Fruit fly (Drosophila melanogaster) Kc167 (cell line): ENCODE results near the gene CG11158.

Source experiments
- Myc ChIP-seq: fragments of >200 bp; optimal IDR thresholded peaks from 2 replicates; lab custom pipeline; 2017; ENCODE audit warnings: missing external identifiers
- Sin3A ChIP-seq: fragments of >200 bp; optimal IDR thresholded peaks from 2 replicates; lab custom pipeline; 2018; ENCODE audit warnings: missing external identifiers
- psq ChIP-seq: fragments of >200 bp; optimal IDR thresholded peaks from 2 replicates; lab custom pipeline; 2017; ENCODE audit warnings: missing external identifiers

DNA sequence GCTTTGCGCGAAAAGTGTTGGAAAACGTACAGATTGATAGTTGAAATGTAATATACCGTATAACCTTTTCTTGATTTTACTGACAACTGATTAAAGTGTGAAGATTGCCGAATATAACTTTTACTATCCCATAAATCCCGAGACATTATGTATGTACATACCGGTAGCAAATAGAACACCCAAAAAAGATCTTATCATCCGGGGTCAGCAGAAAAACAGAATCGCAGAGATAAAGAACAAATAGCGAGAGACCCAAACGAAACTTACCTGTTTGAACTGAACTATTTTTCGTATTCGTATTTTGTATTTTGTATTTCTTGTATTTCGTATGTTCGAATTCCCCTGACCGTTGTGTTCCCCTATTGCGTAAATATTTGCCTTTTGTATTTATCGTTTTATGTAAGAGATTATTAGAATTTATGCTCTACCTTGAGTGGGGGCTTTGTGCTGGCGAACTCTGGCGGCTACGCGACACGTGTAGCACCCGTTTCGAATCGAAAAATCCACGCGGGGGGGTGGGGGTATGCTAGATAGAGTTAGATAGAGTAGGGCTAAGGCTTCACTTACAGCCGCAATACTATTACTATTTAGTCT lies 49.4 kb upstream of the CG11158 start:
- TF ChIP-seq psq (lab: Kevin White, UChicago) (no peak), Sin3A (lab: Kevin White, UChicago) (no peak), Myc (lab: Kevin White, UChicago) (no peak)
